Worm (Caenorhabditis elegans) whole organism, L3 larva: Measurements from ENCODE around the gene B0304.2.

ENCODE experiments used
- elt-1 ChIP-seq: fragments of 150-350 bp; optimal IDR thresholded peaks from 2 replicates; lab custom pipeline; 2014; ENCODE audit warnings: missing biosample characterization, missing genetic modification characterization
- nhr-23 ChIP-seq: fragments of 150-350 bp; optimal IDR thresholded peaks from 2 replicates; lab custom pipeline; 2014; ENCODE audit warnings: missing biosample characterization, missing genetic modification reagents, missing genetic modification characterization
- nhr-25 ChIP-seq: sonication (generic microtip); optimal IDR thresholded peaks from 2 replicates; lab custom pipeline; 2017; ENCODE audit warnings: missing biosample characterization, missing genetic modification characterization

Gene B0304.2

ce11 chrII:4573084-4573483 is 49.7 kb downstream of the B0304.2 start:
- peak; percentile 4 for TF ChIP-seq nhr-25
- no peak for TF ChIP-seq nhr-23
- peak; percentile 79 for TF ChIP-seq elt-1 (tag; lab: Kevin White, UChicago)
